Worm (Caenorhabditis elegans) whole organism, L4 larva: ENCODE measurements around the gene Y4C6B.4.

Source experiments
- F10B5.3 ChIP-seq: sonication (generic microtip); optimal IDR thresholded peaks from 2 replicates; lab custom pipeline; 2016; ENCODE audit warnings: mild to moderate bottlenecking, missing genetic modification characterization, missing compliant biosample characterization
- F26F4.8 ChIP-seq: fragments of 200-800 bp; sonication (Bioruptor generic); conservative IDR thresholded peaks from 2 replicates; pipeline ENCODE4 v1.3.6; 2022; ENCODE audit warnings: missing genetic modification characterization, missing compliant biosample characterization
- F37D6.2 ChIP-seq: sonication (generic microtip); optimal IDR thresholded peaks from 2 replicates; lab custom pipeline; 2016; ENCODE audit warnings: mild to moderate bottlenecking, missing genetic modification characterization, missing compliant biosample characterization
- R02D3.7 ChIP-seq: fragments of 150-350 bp; sonication (generic microtip); optimal IDR thresholded peaks from 3 replicates; lab custom pipeline; 2014; ENCODE audit warnings: missing biosample characterization, missing genetic modification characterization
- T20F7.1 ChIP-seq: fragments of 200-800 bp; sonication (Bioruptor generic); optimal IDR thresholded peaks from 2 replicates; lab custom pipeline; 2018; ENCODE audit warnings: mild to moderate bottlenecking, missing genetic modification characterization, missing compliant biosample characterization
- T26A8.4 ChIP-seq: fragments of 200-800 bp; sonication (Bioruptor generic); IDR thresholded peaks from 2 replicates; pipeline ENCODE4 v1.3.6; 2022; ENCODE audit warnings: missing genetic modification characterization, missing compliant biosample characterization
- aha-1 ChIP-seq: fragments of 150-350 bp; peaks from one replicate; lab custom pipeline; 2014; ENCODE audit warnings: missing biosample characterization, missing genetic modification characterization
- aly-2 ChIP-seq: sonication (generic microtip); optimal IDR thresholded peaks from 2 replicates; lab custom pipeline; 2018; ENCODE audit warnings: missing biosample characterization, missing genetic modification characterization
- ceh-32 ChIP-seq: sonication (generic microtip); optimal IDR thresholded peaks from 2 replicates; lab custom pipeline; 2016; ENCODE audit warnings: mild to moderate bottlenecking, missing genetic modification characterization, missing compliant biosample characterization; ENCODE audit not compliant: poor library complexity
- ceh-44 ChIP-seq: fragments of 200-800 bp; sonication (Bioruptor generic); IDR thresholded peaks from 2 replicates; pipeline ENCODE4 v1.3.6; 2022; ENCODE audit warnings: missing genetic modification reagents, missing genetic modification characterization, missing compliant biosample characterization
- ceh-82 ChIP-seq: sonication (generic microtip); optimal IDR thresholded peaks from 2 replicates; lab custom pipeline; 2017; ENCODE audit warnings: missing biosample characterization, missing genetic modification characterization
- daf-16 ChIP-seq, 3 experiments: sonication (generic microtip); optimal IDR thresholded peaks; 2 replicates each; lab custom pipeline; 2016 to 2017; ENCODE audit warnings: missing genetic modification characterization in 3 of 3, missing genetic modification reagents in 3 of 3, mild to moderate bottlenecking in 2 of 3, missing compliant biosample characterization in 2 of 3, missing biosample characterization in 1 of 3, moderate library complexity in 1 of 3
- dmd-6 ChIP-seq: fragments of 200-800 bp; sonication (Bioruptor generic); IDR thresholded peaks from 2 replicates; pipeline ENCODE4 v1.3.6; 2022; ENCODE audit warnings: missing genetic modification reagents, missing genetic modification characterization, missing compliant biosample characterization
- dmd-9 ChIP-seq: fragments of 200-800 bp; sonication (Bioruptor generic); IDR thresholded peaks from 2 replicates; pipeline ENCODE4 v1.3.6; 2022; ENCODE audit warnings: missing genetic modification reagents, missing genetic modification characterization, missing compliant biosample characterization
- dpl-1 ChIP-seq: fragments of 150-350 bp; optimal IDR thresholded peaks from 2 replicates; lab custom pipeline; 2014; ENCODE audit warnings: missing biosample characterization, missing genetic modification reagents, missing genetic modification characterization
- duxl-1 ChIP-seq: sonication (generic microtip); optimal IDR thresholded peaks from 2 replicates; lab custom pipeline; 2016; ENCODE audit warnings: mild to moderate bottlenecking, missing genetic modification characterization, moderate library complexity, missing compliant biosample characterization; ENCODE audit not compliant: poor library complexity
- dve-1 ChIP-seq: sonication (generic microtip); optimal IDR thresholded peaks from 2 replicates; lab custom pipeline; 2017; ENCODE audit warnings: antibody characterized with exemption, mild to moderate bottlenecking, missing genetic modification characterization, missing compliant biosample characterization; ENCODE audit not compliant: insufficient read depth
- egl-27 ChIP-seq: sonication (generic microtip); optimal IDR thresholded peaks from 3 replicates; lab custom pipeline; 2017; ENCODE audit warnings: missing biosample characterization, missing genetic modification reagents, missing genetic modification characterization
- gei-8 ChIP-seq: fragments of 200-800 bp; sonication (Bioruptor generic); optimal IDR thresholded peaks from 2 replicates; lab custom pipeline; 2018; ENCODE audit warnings: mild to moderate bottlenecking, missing genetic modification characterization, missing compliant biosample characterization
- hif-1 ChIP-seq, 2 experiments: sonication (generic microtip); optimal IDR thresholded peaks; 2 replicates each; lab custom pipeline; 2016 to 2017; ENCODE audit warnings: missing compliant biosample characterization in 2 of 2, missing genetic modification characterization in 2 of 2, missing genetic modification reagents in 2 of 2, missing genotype in 2 of 2, mild to moderate bottlenecking in 1 of 2
- hlh-11 ChIP-seq: fragments of 200-800 bp; sonication (Bioruptor generic); optimal IDR thresholded peaks from 2 replicates; lab custom pipeline; 2018; ENCODE audit warnings: mild to moderate bottlenecking, missing genetic modification characterization, missing compliant biosample characterization
- hlh-30 ChIP-seq: sonication (generic microtip); optimal IDR thresholded peaks from 2 replicates; lab custom pipeline; 2017; ENCODE audit warnings: antibody characterized with exemption, mild to moderate bottlenecking, missing genetic modification characterization, missing compliant biosample characterization; ENCODE audit not compliant: insufficient read depth
- hmg-1.1 ChIP-seq: fragments of 200-800 bp; sonication (Bioruptor generic); IDR thresholded peaks from 2 replicates; pipeline ENCODE4 v1.3.6; 2022; ENCODE audit warnings: missing genetic modification reagents, missing genetic modification characterization, missing compliant biosample characterization
- jun-1 ChIP-seq: fragments of 150-350 bp; optimal IDR thresholded peaks from 2 replicates; lab custom pipeline; 2014; ENCODE audit warnings: missing biosample characterization, missing genetic modification reagents, missing genetic modification characterization
- lin-1 ChIP-seq: fragments of 200-800 bp; sonication (Bioruptor generic); IDR thresholded peaks from 2 replicates; pipeline ENCODE4 v1.3.6; 2022; ENCODE audit warnings: missing genetic modification reagents, missing genetic modification characterization, missing compliant biosample characterization
- lin-15B ChIP-seq: fragments of 150-350 bp; sonication (generic microtip); optimal IDR thresholded peaks from 3 replicates; lab custom pipeline; 2014; ENCODE audit warnings: missing biosample characterization, missing genetic modification characterization
- lin-38 ChIP-seq: fragments of 200-800 bp; sonication (Bioruptor generic); IDR thresholded peaks from 2 replicates; pipeline ENCODE4 v1.3.6; 2022; ENCODE audit warnings: missing genetic modification reagents, missing genetic modification characterization, missing compliant biosample characterization
- lin-39 ChIP-seq: fragments of 150-350 bp; optimal IDR thresholded peaks from 2 replicates; lab custom pipeline; 2014; ENCODE audit warnings: missing biosample characterization, missing genetic modification reagents, missing genetic modification characterization
- lsy-2 ChIP-seq, 2 experiments: fragments of 150-350 bp in 1 of 2; sonication (generic microtip) in 1 of 2; optimal IDR thresholded peaks; 2 replicates each; lab custom pipeline; 2014 to 2017; ENCODE audit warnings: missing biosample characterization in 2 of 2, missing genetic modification characterization in 2 of 2
- madf-9 ChIP-seq: fragments of 200-800 bp; sonication (Bioruptor generic); conservative IDR thresholded peaks from 2 replicates; pipeline ENCODE4 v1.3.6; 2022; ENCODE audit warnings: missing genetic modification reagents, missing genetic modification characterization, missing compliant biosample characterization
- mdl-1 ChIP-seq, 2 experiments: fragments of 150-350 bp in 1 of 2; sonication (generic microtip) in 1 of 2; optimal IDR thresholded peaks; 2 replicates each; lab custom pipeline; 2014 to 2017; ENCODE audit warnings: missing biosample characterization in 2 of 2, missing genetic modification characterization in 2 of 2
- mdt-29 ChIP-seq: fragments of 200-800 bp; sonication (Bioruptor generic); IDR thresholded peaks from 2 replicates; pipeline ENCODE4 v1.3.6; 2022; ENCODE audit warnings: missing genetic modification reagents, missing genetic modification characterization, missing compliant biosample characterization
- mep-1 ChIP-seq: fragments of 150-350 bp; sonication (generic microtip); optimal IDR thresholded peaks from 3 replicates; lab custom pipeline; 2014; ENCODE audit warnings: missing biosample characterization, missing genetic modification characterization
- mes-2 ChIP-seq: sonication (generic microtip); optimal IDR thresholded peaks from 2 replicates; lab custom pipeline; 2016; ENCODE audit warnings: missing genotype, mild to moderate bottlenecking, missing genetic modification characterization, missing compliant biosample characterization; ENCODE audit not compliant: poor library complexity, severe bottlenecking
- nhr-10 ChIP-seq: fragments of 150-350 bp; optimal IDR thresholded peaks from 2 replicates; lab custom pipeline; 2014; ENCODE audit warnings: missing biosample characterization, missing genetic modification characterization
- nhr-11 ChIP-seq: fragments of 150-350 bp; optimal IDR thresholded peaks from 2 replicates; lab custom pipeline; 2014; ENCODE audit warnings: missing biosample characterization, missing genetic modification characterization
- nhr-237 ChIP-seq: sonication (generic microtip); optimal IDR thresholded peaks from 2 replicates; lab custom pipeline; 2017; ENCODE audit warnings: missing biosample characterization, missing genetic modification characterization
- nhr-28 ChIP-seq: fragments of 150-350 bp; optimal IDR thresholded peaks from 2 replicates; lab custom pipeline; 2014; ENCODE audit warnings: missing biosample characterization, missing genetic modification characterization
- nhr-41 ChIP-seq: fragments of 200-800 bp; sonication (Bioruptor generic); IDR thresholded peaks from 2 replicates; pipeline ENCODE4 v1.3.6; 2022; ENCODE audit warnings: missing genetic modification reagents, missing genetic modification characterization, missing compliant biosample characterization
- php-3 ChIP-seq: fragments of 200-800 bp; sonication (Bioruptor generic); IDR thresholded peaks from 2 replicates; pipeline ENCODE4 v1.3.6; 2022; ENCODE audit warnings: missing genetic modification reagents, missing genetic modification characterization, missing compliant biosample characterization
- rbr-2 ChIP-seq: sonication (generic microtip); optimal IDR thresholded peaks from 2 replicates; lab custom pipeline; 2016; ENCODE audit warnings: missing genotype, missing genetic modification characterization, missing compliant biosample characterization
- saeg-2 ChIP-seq: fragments of 200-800 bp; sonication (Bioruptor generic); IDR thresholded peaks from 2 replicates; pipeline ENCODE4 v1.3.6; 2022; ENCODE audit warnings: missing genetic modification reagents, missing genetic modification characterization, missing compliant biosample characterization
- snpc-1.2 ChIP-seq: fragments of 200-800 bp; sonication (Bioruptor generic); IDR thresholded peaks from 2 replicates; pipeline ENCODE4 v1.3.6; 2022; ENCODE audit warnings: missing genetic modification reagents, missing genetic modification characterization, missing compliant biosample characterization
- spr-3 ChIP-seq: fragments of 200-800 bp; sonication (Bioruptor generic); optimal IDR thresholded peaks from 2 replicates; lab custom pipeline; 2018; ENCODE audit warnings: mild to moderate bottlenecking, missing genetic modification characterization, missing compliant biosample characterization
- tra-1 ChIP-seq: fragments of 200-800 bp; sonication (Bioruptor generic); IDR thresholded peaks from 2 replicates; pipeline ENCODE4 v1.3.6; 2022; ENCODE audit warnings: missing genetic modification reagents, missing genetic modification characterization, missing compliant biosample characterization
- unc-130 ChIP-seq: sonication (generic microtip); optimal IDR thresholded peaks from 2 replicates; lab custom pipeline; 2016; ENCODE audit warnings: missing genetic modification reagents, missing genetic modification characterization, missing compliant biosample characterization
- zfp-2 ChIP-seq: sonication (generic microtip); optimal IDR thresholded peaks from 2 replicates; lab custom pipeline; 2016; ENCODE audit warnings: mild to moderate bottlenecking, missing genetic modification characterization, missing compliant biosample characterization
- zfp-3 ChIP-seq: fragments of 200-800 bp; sonication (Bioruptor generic); conservative IDR thresholded peaks from 2 replicates; pipeline ENCODE4 v1.3.6; 2022; ENCODE audit warnings: missing genetic modification reagents, missing genetic modification characterization, missing compliant biosample characterization
- zip-2 ChIP-seq: fragments of 150-350 bp; optimal IDR thresholded peaks from 2 replicates; lab custom pipeline; 2014; ENCODE audit warnings: missing biosample characterization, missing genetic modification characterization
- ztf-11 ChIP-seq: fragments of 150-350 bp; optimal IDR thresholded peaks from 2 replicates; lab custom pipeline; 2014; ENCODE audit warnings: missing biosample characterization, missing genetic modification characterization

The Y4C6B.4 gene

ce11 chrIV:5364135-5364609, 37.9 kb downstream of the Y4C6B.4 start, which contains the start of the genes hda-6 and F41H10.4:
hda-6 (minus strand) TSS chrIV:5364306.
F41H10.4 (plus strand) TSS chrIV:5364559.
- TF ChIP-seq lin-15B (peak; percentile 41), dmd-6 (peak; percentile 35), jun-1 (tag; lab: Kevin White, UChicago) (no peak), zfp-2 (no peak), F37D6.2 (tag; lab: Kevin White, UChicago) (no peak), saeg-2 (GFP tag; lab: Robert Waterston, UW) (no peak), T26A8.4 (peak; percentile 38; the same call in 1 of the 2 replicates), snpc-1.2 (GFP tag; lab: Robert Waterston, UW) (peak; percentile 67; the same call in 1 of the 2 replicates), R02D3.7 (tag; lab: Kevin White, UChicago) (no peak), spr-3 (no peak), hlh-30 (peak; percentile 96), unc-130 (GFP tag; lab: Kevin White, UChicago) (peak; percentile 85), hmg-1.1 (no peak), gei-8 (no peak), mdl-1 (tag; optimal IDR thresholded peaks at IDR 0.05; lab: Kevin White, UChicago) (peak in 1 of 2 experiments; percentile 36), nhr-10 (no peak), lin-1 (no peak), ceh-82 (no peak), aha-1 (peak; percentile 22), dve-1 (tag; lab: Kevin White, UChicago) (peak; percentile 69), nhr-11 (tag; lab: Kevin White, UChicago) (no peak), mes-2 (tag; lab: Kevin White, UChicago) (peak; percentile 97), madf-9 (GFP tag; lab: Robert Waterston, UW) (0 out of 2 replicates have a peak, but pooled peaks have one; percentile 38), ceh-44 (GFP tag; lab: Robert Waterston, UW) (no peak), dmd-9 (GFP tag; lab: Robert Waterston, UW) (peak; percentile 73; the same call in 1 of the 2 replicates), nhr-237 (no peak), lsy-2 (tag; optimal IDR thresholded peaks at IDR 0.05; lab: Kevin White, UChicago) (peak in 1 of 2 experiments; percentile 91), mep-1 (tag; lab: Kevin White, UChicago) (peak; percentile 77), zfp-3 (GFP tag; lab: Robert Waterston, UW) (no peak), F26F4.8 (no peak), lin-38 (peak; percentile 79), T20F7.1 (GFP tag; lab: Kevin White, UChicago) (no peak), tra-1 (no peak), daf-16 (GFP tag; optimal IDR thresholded peaks at IDR 0.05; lab: Kevin White, UChicago) (peak in 1 of 2 experiments; percentile 83), daf-16 (tag; optimal IDR thresholded peaks at IDR 0.05; lab: Kevin White, UChicago) (peak; percentile 71), hif-1 (tag; optimal IDR thresholded peaks at IDR 0.05; lab: Kevin White, UChicago) (peak in 1 of 2 experiments; percentile 78), mdt-29 (GFP tag; lab: Robert Waterston, UW) (no peak), nhr-28 (tag; lab: Kevin White, UChicago) (peak; percentile 20), lin-39 (tag; lab: Kevin White, UChicago) (no peak), ceh-32 (tag; lab: Kevin White, UChicago) (no peak), php-3 (no peak), duxl-1 (peak; percentile 49), rbr-2 (tag; lab: Kevin White, UChicago) (peak; percentile 34), egl-27 (tag; lab: Kevin White, UChicago) (no peak), zip-2 (tag; lab: Kevin White, UChicago) (no peak), hlh-11 (tag; lab: Kevin White, UChicago) (peak; percentile 72), F10B5.3 (tag; lab: Kevin White, UChicago) (no peak), nhr-41 (GFP tag; lab: Robert Waterston, UW) (no peak), ztf-11 (tag; lab: Kevin White, UChicago) (no peak), dpl-1 (GFP tag; lab: Kevin White, UChicago) (peak; percentile 89), aly-2 (no peak)
